Worm (Caenorhabditis elegans) whole organism, late embryonic: ENCODE measurements around the gene pde-12.
A peak's percentile ranks its signal among the peaks of the same experiment; 100 is the strongest.

Source experiments
- C08G9.2 ChIP-seq: sonication (generic microtip); optimal IDR thresholded peaks from 2 replicates; lab custom pipeline; 2016; ENCODE audit warnings: mild to moderate bottlenecking, missing genetic modification characterization, moderate library complexity, missing compliant biosample characterization
- F13H6.1 ChIP-seq: sonication (generic microtip); optimal IDR thresholded peaks from 2 replicates; lab custom pipeline; 2016; ENCODE audit warnings: missing genetic modification characterization, missing compliant biosample characterization
- Y22D7AL.16 ChIP-seq: sonication (generic microtip); optimal IDR thresholded peaks from 2 replicates; lab custom pipeline; 2016; ENCODE audit warnings: missing genetic modification characterization, missing compliant biosample characterization
- ama-1 ChIP-seq: fragments of 150-350 bp; optimal IDR thresholded peaks from 2 replicates; lab custom pipeline; 2014
- ceh-19 ChIP-seq: fragments of 200-800 bp; sonication (Bioruptor generic); optimal IDR thresholded peaks from 2 replicates; lab custom pipeline; 2018; ENCODE audit warnings: mild to moderate bottlenecking, missing genetic modification characterization, missing compliant biosample characterization
- ceh-2 ChIP-seq: sonication (generic microtip); optimal IDR thresholded peaks from 2 replicates; lab custom pipeline; 2016; ENCODE audit warnings: missing genotype, missing genetic modification characterization, missing compliant biosample characterization
- ceh-22 ChIP-seq: sonication (generic microtip); optimal IDR thresholded peaks from 2 replicates; lab custom pipeline; 2017; ENCODE audit warnings: missing biosample characterization, missing genetic modification characterization
- ceh-24 ChIP-seq: sonication (generic microtip); optimal IDR thresholded peaks from 2 replicates; lab custom pipeline; 2016; ENCODE audit warnings: mild to moderate bottlenecking, missing genetic modification characterization, missing compliant biosample characterization
- ceh-31 ChIP-seq: sonication (generic microtip); optimal IDR thresholded peaks from 2 replicates; lab custom pipeline; 2016; ENCODE audit warnings: missing genetic modification characterization, missing compliant biosample characterization
- ceh-34 ChIP-seq: sonication (generic microtip); optimal IDR thresholded peaks from 2 replicates; lab custom pipeline; 2016; ENCODE audit warnings: mild to moderate bottlenecking, missing genetic modification characterization, missing compliant biosample characterization
- ceh-48 ChIP-seq: sonication (generic microtip); optimal IDR thresholded peaks from 2 replicates; lab custom pipeline; 2016; ENCODE audit warnings: missing genetic modification characterization, inconsistent platforms, missing compliant biosample characterization
- che-1 ChIP-seq: sonication (generic microtip); optimal IDR thresholded peaks from 2 replicates; lab custom pipeline; 2016; ENCODE audit warnings: mild to moderate bottlenecking, missing genetic modification characterization, missing compliant biosample characterization
- dve-1 ChIP-seq: sonication (generic microtip); optimal IDR thresholded peaks from 2 replicates; lab custom pipeline; 2017; ENCODE audit warnings: antibody characterized with exemption, mild to moderate bottlenecking, missing genetic modification characterization, missing compliant biosample characterization
- elt-2 ChIP-seq: sonication (generic microtip); optimal IDR thresholded peaks from 2 replicates; lab custom pipeline; 2016; ENCODE audit warnings: missing genetic modification reagents, missing genetic modification characterization, missing compliant biosample characterization
- eyg-1 ChIP-seq: sonication (generic microtip); optimal IDR thresholded peaks from 2 replicates; lab custom pipeline; 2016; ENCODE audit warnings: missing genotype, missing genetic modification characterization, missing compliant biosample characterization
- fax-1 ChIP-seq: sonication (generic microtip); optimal IDR thresholded peaks from 2 replicates; lab custom pipeline; 2016; ENCODE audit warnings: missing genotype, missing genetic modification characterization, missing compliant biosample characterization
- fkh-10 ChIP-seq: fragments of 150-350 bp; optimal IDR thresholded peaks from 2 replicates; lab custom pipeline; 2014; ENCODE audit warnings: missing biosample characterization, missing genetic modification reagents, missing genetic modification characterization
- hlh-13 ChIP-seq: fragments of 200-800 bp; sonication (Bioruptor generic); optimal IDR thresholded peaks from 2 replicates; lab custom pipeline; 2018; ENCODE audit warnings: mild to moderate bottlenecking, missing genetic modification characterization, missing compliant biosample characterization
- hlh-6 ChIP-seq: sonication (generic microtip); optimal IDR thresholded peaks from 2 replicates; lab custom pipeline; 2016; ENCODE audit warnings: missing genotype, missing genetic modification characterization, missing compliant biosample characterization
- hlh-8 ChIP-seq: sonication (generic microtip); optimal IDR thresholded peaks from 2 replicates; lab custom pipeline; 2016; ENCODE audit warnings: missing genotype, missing genetic modification characterization, missing compliant biosample characterization
- lin-11 ChIP-seq: fragments of 200-800 bp; sonication (Bioruptor generic); optimal IDR thresholded peaks from 2 replicates; lab custom pipeline; 2018; ENCODE audit warnings: mild to moderate bottlenecking, missing genetic modification characterization, missing compliant biosample characterization
- madf-2 ChIP-seq: sonication (generic microtip); optimal IDR thresholded peaks from 2 replicates; lab custom pipeline; 2017; ENCODE audit warnings: missing genetic modification characterization, missing compliant biosample characterization
- odd-2 ChIP-seq: sonication (generic microtip); optimal IDR thresholded peaks from 2 replicates; lab custom pipeline; 2017; ENCODE audit warnings: antibody characterized with exemption, mild to moderate bottlenecking, missing genetic modification characterization, missing compliant biosample characterization
- pha-4 ChIP-seq: fragments of 150-350 bp; optimal IDR thresholded peaks from 2 replicates; lab custom pipeline; 2018; ENCODE audit warnings: missing biosample characterization, missing genetic modification reagents, missing genetic modification characterization
- rnt-1 ChIP-seq: sonication (generic microtip); optimal IDR thresholded peaks from 2 replicates; lab custom pipeline; 2016; ENCODE audit warnings: missing genetic modification characterization, missing compliant biosample characterization
- sdc-2 ChIP-seq: sonication (generic microtip); optimal IDR thresholded peaks from 2 replicates; lab custom pipeline; 2016; ENCODE audit warnings: missing genotype, missing genetic modification characterization, missing compliant biosample characterization
- tbx-2 ChIP-seq: sonication (generic microtip); optimal IDR thresholded peaks from 2 replicates; lab custom pipeline; 2016; ENCODE audit warnings: missing genetic modification characterization, missing compliant biosample characterization
- tbx-7 ChIP-seq: sonication (generic microtip); optimal IDR thresholded peaks from 2 replicates; lab custom pipeline; 2016; ENCODE audit warnings: missing genotype, missing genetic modification characterization, missing compliant biosample characterization
- unc-3 ChIP-seq, 2 experiments: fragments of 200-800 bp in 1 of 2; sonication (Bioruptor generic) in 1 of 2; sonication (generic microtip) in 1 of 2; conservative IDR thresholded peaks in 1 of 2; optimal IDR thresholded peaks in 1 of 2; 2 replicates each; pipeline versions ENCODE4 v1.3.6 to Lab custom; 2016 to 2022; ENCODE audit warnings: missing compliant biosample characterization in 2 of 2, missing genetic modification characterization in 2 of 2, missing genetic modification reagents in 1 of 2
- unc-42 ChIP-seq: sonication (generic microtip); optimal IDR thresholded peaks from 2 replicates; lab custom pipeline; 2016; ENCODE audit warnings: missing genotype, missing genetic modification characterization, missing compliant biosample characterization
- unc-86 ChIP-seq: sonication (generic microtip); optimal IDR thresholded peaks from 2 replicates; lab custom pipeline; 2016; ENCODE audit warnings: missing genetic modification characterization, missing compliant biosample characterization
- zip-5 ChIP-seq: sonication (generic microtip); optimal IDR thresholded peaks from 2 replicates; lab custom pipeline; 2016; ENCODE audit warnings: missing genetic modification characterization, missing compliant biosample characterization
- ztf-16 ChIP-seq: sonication (generic microtip); optimal IDR thresholded peaks from 2 replicates; lab custom pipeline; 2017; ENCODE audit warnings: missing genetic modification characterization, missing compliant biosample characterization

Gene pde-12

DNA sequence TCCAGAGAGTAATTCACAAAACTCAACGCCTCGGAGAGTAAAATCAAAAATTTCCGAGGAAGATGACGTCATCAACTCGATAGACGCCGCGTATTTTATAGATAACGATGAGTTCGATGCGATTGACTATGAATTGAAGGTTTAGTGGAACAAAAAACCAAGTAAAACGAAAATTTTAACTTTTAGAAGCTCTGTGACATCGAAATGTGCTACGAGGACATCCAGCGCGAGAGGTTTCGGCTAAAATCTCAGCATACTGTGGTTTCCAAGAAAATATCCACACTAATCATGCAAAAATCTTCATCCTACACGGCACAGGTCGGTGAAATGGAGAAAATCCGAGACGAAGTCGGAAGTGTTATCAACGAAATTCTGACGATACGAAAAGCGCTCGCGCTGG is 24.8 kb upstream of the pde-12 start:
- no peak for TF ChIP-seq ceh-2
- TF ChIP-seq pha-4 (tag; lab: Kevin White, UChicago): no peak
- no peak for TF ChIP-seq hlh-13 (GFP tag; lab: Kevin White, UChicago)
- no peak for TF ChIP-seq Y22D7AL.16 (tag; lab: Kevin White, UChicago)
- no peak for TF ChIP-seq hlh-8 (tag; lab: Kevin White, UChicago)
- TF ChIP-seq ceh-34 (tag; lab: Kevin White, UChicago): no peak
- no peak for TF ChIP-seq hlh-6
- TF ChIP-seq odd-2: no peak
- TF ChIP-seq ceh-19 (GFP tag; lab: Kevin White, UChicago): no peak

DNA sequence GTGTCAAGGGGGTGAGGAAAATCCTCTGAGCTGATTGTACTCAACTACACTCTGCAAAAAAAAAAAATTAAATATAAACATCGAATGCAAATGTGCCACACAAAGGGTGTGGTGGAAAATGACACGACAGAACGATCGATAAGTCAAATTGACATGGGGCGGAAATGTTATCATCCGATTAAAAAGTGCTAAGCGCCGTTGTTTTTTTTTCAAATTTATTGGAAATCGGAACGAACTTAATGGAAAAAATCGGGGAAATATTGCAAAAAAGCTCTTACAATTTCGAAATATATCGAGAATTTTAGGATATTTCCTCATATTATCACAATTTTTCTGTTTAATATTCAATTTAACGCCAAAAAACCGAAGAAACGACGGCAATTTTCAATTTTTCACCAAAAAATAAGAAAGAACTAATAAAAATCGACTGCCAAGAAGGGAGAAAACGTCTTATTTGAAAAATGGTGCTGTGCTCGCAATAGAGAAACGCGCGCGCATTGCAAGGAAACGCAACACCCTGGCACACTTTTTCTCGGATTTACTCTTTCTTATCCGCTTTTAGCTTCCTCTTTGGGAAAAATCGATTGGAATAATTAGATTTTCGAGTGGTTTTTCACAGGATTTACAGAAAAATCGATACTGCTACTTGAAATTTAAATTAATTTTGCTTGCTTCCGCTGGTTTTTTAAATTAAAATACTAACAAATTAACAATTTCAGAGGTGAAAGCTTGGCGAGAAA is 24.0 kb upstream of the pde-12 start, which contains the start of the genes cey-4 and vps-50:
cey-4 (minus strand) TSS at position 51 of the 740 bp plus-strand sequence.
vps-50 (plus strand) TSS at position 541 of the 740 bp plus-strand sequence.
- TF ChIP-seq elt-2 (tag; lab: Kevin White, UChicago) (peak; percentile 6), ceh-48 (peak; percentile 57), dve-1 (tag; lab: Kevin White, UChicago) (peak; percentile 20), ztf-16 (peak; percentile 35), ceh-22 (no peak), tbx-2 (tag; lab: Kevin White, UChicago) (peak; percentile 35), unc-3 (GFP tag; conservative IDR thresholded peaks at IDR 0.05; lab: Robert Waterston, UW) (no peak), unc-3 (tag; optimal IDR thresholded peaks at IDR 0.05; lab: Kevin White, UChicago) (peak; percentile 26), odd-2 (no peak), unc-42 (tag; lab: Kevin White, UChicago) (peak; percentile 68), ceh-31 (tag; lab: Kevin White, UChicago) (peak; percentile 60), C08G9.2 (no peak), ama-1 (lab: Kevin White, UChicago) (no peak), unc-86 (tag; lab: Kevin White, UChicago) (peak; percentile 31), hlh-6 (no peak)

DNA sequence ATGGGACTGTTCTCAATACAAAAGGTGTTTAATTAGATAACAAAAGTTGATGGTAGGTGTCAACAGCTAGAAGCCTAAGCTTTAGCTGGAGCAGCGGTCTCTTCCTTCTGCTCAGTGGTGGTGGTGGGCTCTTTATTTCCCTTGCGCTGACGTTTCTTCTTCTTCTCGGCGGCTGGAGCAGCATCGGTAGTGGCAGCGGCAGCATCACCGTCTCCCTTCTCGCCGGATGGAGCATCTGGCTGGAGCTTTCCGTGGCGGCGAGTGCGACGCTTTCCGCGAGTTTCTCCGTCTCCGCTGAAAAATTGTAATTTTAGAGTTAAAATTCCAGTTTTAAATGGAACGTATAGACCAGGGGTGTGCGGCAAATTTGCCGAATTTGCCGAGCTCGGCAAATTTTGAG is 22.3 kb upstream of the pde-12 start:
- no peak for TF ChIP-seq fax-1
- no peak for TF ChIP-seq lin-11 (tag; lab: Kevin White, UChicago)
- TF ChIP-seq eyg-1 (tag; lab: Kevin White, UChicago): no peak
- no peak for TF ChIP-seq zip-5
- no peak for TF ChIP-seq tbx-2 (tag; lab: Kevin White, UChicago)
- no peak for TF ChIP-seq che-1 (tag; lab: Kevin White, UChicago)
- no peak for TF ChIP-seq F13H6.1 (tag; lab: Kevin White, UChicago)
- no peak for TF ChIP-seq sdc-2 (tag; lab: Kevin White, UChicago)
- no peak for TF ChIP-seq ceh-24
- no peak for TF ChIP-seq madf-2

DNA sequence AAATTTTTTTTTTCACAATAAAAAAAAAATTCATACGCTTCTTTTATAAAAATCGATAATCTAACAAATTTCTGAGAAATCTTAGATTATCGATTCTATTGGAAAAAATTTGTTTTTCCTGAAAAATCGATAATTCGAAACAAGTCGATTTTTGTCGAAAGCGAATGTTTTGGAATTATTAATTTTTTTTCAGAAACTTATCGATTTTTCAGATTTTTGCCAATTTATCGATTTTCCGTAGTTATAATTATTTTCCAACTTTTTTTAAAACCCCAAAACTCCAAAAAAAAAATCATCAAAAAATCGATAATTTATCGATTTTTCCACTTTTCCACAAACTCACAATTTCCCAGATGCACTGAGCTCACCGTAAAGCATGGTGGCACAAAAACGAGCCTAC is 16.6 kb upstream of the pde-12 start:
- TF ChIP-seq tbx-7 (tag; lab: Kevin White, UChicago) (no peak), ceh-48 (peak; percentile 42)

DNA sequence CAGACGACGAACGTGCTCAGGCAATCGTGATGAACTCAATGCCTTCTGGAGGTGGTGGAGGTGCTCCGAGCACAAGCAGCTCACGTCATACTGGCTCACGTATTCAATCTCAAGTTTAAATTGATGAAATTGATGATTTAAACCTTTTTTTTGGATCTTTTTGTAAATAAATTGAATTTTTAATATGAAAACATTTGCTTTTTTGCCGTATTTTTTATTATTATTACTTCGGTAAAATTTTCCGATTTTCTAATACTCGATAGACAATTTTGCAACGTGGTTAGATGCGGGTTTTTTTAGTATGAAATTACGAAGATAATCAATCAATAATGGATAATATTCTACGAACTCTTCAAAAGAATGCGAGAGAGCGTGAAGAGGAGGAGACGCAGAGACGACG is 13.2 kb upstream of the pde-12 start, which contains the start of gene oxi-1:
oxi-1 (plus strand) TSS at position 301 of the 400 bp plus-strand sequence.
- TF ChIP-seq fkh-10 (GFP tag; lab: Kevin White, UChicago) (no peak), ceh-48 (no peak), rnt-1 (tag; lab: Kevin White, UChicago) (no peak)
- TF ChIP-seq, all 69 proteins: peak for 0
